Worm (Caenorhabditis elegans) whole organism, young adult: ENCODE data around the gene F54D5.4.

Experiments
- B0019.2 ChIP-seq: fragments of 200-800 bp; sonication (Bioruptor generic); conservative IDR thresholded peaks from 2 replicates; pipeline ENCODE4 v1.3.6; 2022; ENCODE audit warnings: missing genetic modification reagents, missing genetic modification characterization, missing compliant biosample characterization
- B0035.1 ChIP-seq: sonication (generic microtip); optimal IDR thresholded peaks from 2 replicates; lab custom pipeline; 2016; ENCODE audit warnings: missing genetic modification characterization, mild to moderate bottlenecking, missing compliant biosample characterization, missing genotype, missing genetic modification reagents
- C17E4.6 ChIP-seq: fragments of 200-800 bp; sonication (Bioruptor generic); IDR thresholded peaks from 2 replicates; pipeline ENCODE4 v1.3.6; 2022; ENCODE audit warnings: missing genetic modification reagents, missing genetic modification characterization, missing compliant biosample characterization
- D2030.7 ChIP-seq: fragments of 200-800 bp; sonication (Bioruptor generic); IDR thresholded peaks from 2 replicates; pipeline ENCODE4 v1.3.6; 2022; ENCODE audit warnings: missing genetic modification reagents, missing genetic modification characterization, missing compliant biosample characterization
- F33H1.4 ChIP-seq: fragments of 200-800 bp; sonication (Bioruptor generic); IDR thresholded peaks from 2 replicates; pipeline ENCODE4 v1.3.6; 2022; ENCODE audit warnings: missing genetic modification reagents, missing genetic modification characterization, missing compliant biosample characterization
- F39B2.1 ChIP-seq: fragments of 200-800 bp; sonication (Bioruptor generic); IDR thresholded peaks from 2 replicates; pipeline ENCODE4 v1.3.6; 2022; ENCODE audit warnings: missing genetic modification reagents, missing genetic modification characterization, missing compliant biosample characterization
- F49E8.2 ChIP-seq: sonication (generic microtip); optimal IDR thresholded peaks from 3 replicates; lab custom pipeline; 2017; ENCODE audit warnings: missing genetic modification characterization, mild to moderate bottlenecking, missing compliant biosample characterization, antibody characterized with exemption, moderate library complexity; ENCODE audit not compliant: insufficient read depth
- F57C9.4 ChIP-seq: sonication (generic microtip); optimal IDR thresholded peaks from 2 replicates; lab custom pipeline; 2017; ENCODE audit warnings: mild to moderate bottlenecking, missing genetic modification characterization, missing compliant biosample characterization
- T07F8.4 ChIP-seq: sonication (generic microtip); optimal IDR thresholded peaks from 2 replicates; lab custom pipeline; 2016; ENCODE audit warnings: mild to moderate bottlenecking, missing genetic modification characterization, moderate library complexity, missing compliant biosample characterization
- T26A5.8 ChIP-seq: sonication (generic microtip); optimal IDR thresholded peaks from 2 replicates; lab custom pipeline; 2016; ENCODE audit warnings: missing genetic modification characterization, missing compliant biosample characterization
- Y53F4B.3 ChIP-seq: fragments of 200-800 bp; sonication (Bioruptor generic); IDR thresholded peaks from 2 replicates; pipeline ENCODE4 v1.3.6; 2022; ENCODE audit warnings: missing genetic modification reagents, missing genetic modification characterization, missing compliant biosample characterization
- Y67H2A.10 ChIP-seq: fragments of 200-800 bp; sonication (Bioruptor generic); conservative IDR thresholded peaks from 2 replicates; pipeline ENCODE4 v1.3.6; 2022; ENCODE audit warnings: missing genetic modification reagents, missing genetic modification characterization, missing compliant biosample characterization
- Y79H2A.3 ChIP-seq: fragments of 200-800 bp; sonication (Bioruptor generic); conservative IDR thresholded peaks from 2 replicates; pipeline ENCODE4 v1.3.6; 2022; ENCODE audit warnings: missing genetic modification reagents, missing genetic modification characterization, missing compliant biosample characterization
- ZK185.1 ChIP-seq: sonication (generic microtip); optimal IDR thresholded peaks from 2 replicates; lab custom pipeline; 2016; ENCODE audit warnings: mild to moderate bottlenecking, missing genetic modification characterization, missing compliant biosample characterization; ENCODE audit not compliant: poor library complexity, severe bottlenecking
- akir-1 ChIP-seq: fragments of 200-800 bp; sonication (Bioruptor generic); optimal IDR thresholded peaks from 2 replicates; lab custom pipeline; 2018; ENCODE audit warnings: mild to moderate bottlenecking, missing genetic modification characterization, moderate library complexity, missing compliant biosample characterization
- ama-1 ChIP-seq, 3 experiments: fragments of 150-350 bp in 1 of 3; sonication (generic microtip) in 2 of 3; optimal IDR thresholded peaks; 2 replicates each; lab custom pipeline; 2014 to 2018; ENCODE audit warnings: missing biosample characterization in 2 of 3, missing genetic modification characterization in 2 of 3, missing genetic modification reagents in 2 of 3
- attf-5 ChIP-seq: fragments of 200-800 bp; sonication (Bioruptor generic); optimal IDR thresholded peaks from 2 replicates; lab custom pipeline; 2018; ENCODE audit warnings: mild to moderate bottlenecking, missing genetic modification characterization, missing compliant biosample characterization
- attf-6 ChIP-seq: fragments of 200-800 bp; sonication (Bioruptor generic); IDR thresholded peaks from 2 replicates; pipeline ENCODE4 v1.3.6; 2022; ENCODE audit warnings: missing genetic modification reagents, missing genetic modification characterization, missing compliant biosample characterization
- ccch-3 ChIP-seq: fragments of 200-800 bp; sonication (Bioruptor generic); optimal IDR thresholded peaks from 2 replicates; lab custom pipeline; 2018; ENCODE audit warnings: mild to moderate bottlenecking, missing genetic modification characterization, missing compliant biosample characterization
- cebp-1 ChIP-seq, 2 experiments: fragments of 200-800 bp in 1 of 2; sonication (Bioruptor generic) in 1 of 2; sonication (generic microtip) in 1 of 2; IDR thresholded peaks in 1 of 2; optimal IDR thresholded peaks in 1 of 2; 2 replicates each; pipeline versions ENCODE4 v1.3.6 to Lab custom; 2017 to 2022; ENCODE audit warnings: missing compliant biosample characterization in 2 of 2, missing genetic modification characterization in 2 of 2, mild to moderate bottlenecking in 1 of 2, missing genetic modification reagents in 1 of 2, moderate library complexity in 1 of 2
- ceh-100 ChIP-seq: fragments of 200-800 bp; sonication (Bioruptor generic); IDR thresholded peaks from 2 replicates; pipeline ENCODE4 v1.3.6; 2022; ENCODE audit warnings: missing genetic modification reagents, missing genetic modification characterization, missing compliant biosample characterization
- ceh-40 ChIP-seq: fragments of 200-800 bp; sonication (Bioruptor generic); IDR thresholded peaks from 2 replicates; pipeline ENCODE4 v1.3.6; 2022; ENCODE audit warnings: missing genetic modification characterization, missing compliant biosample characterization
- ceh-58 ChIP-seq: fragments of 200-800 bp; sonication (Bioruptor generic); IDR thresholded peaks from 2 replicates; pipeline ENCODE4 v1.3.6; 2022; ENCODE audit warnings: missing genetic modification characterization, missing compliant biosample characterization
- ceh-91 ChIP-seq: fragments of 200-800 bp; sonication (Bioruptor generic); IDR thresholded peaks from 2 replicates; pipeline ENCODE4 v1.3.6; 2022; ENCODE audit warnings: missing genetic modification reagents, missing genetic modification characterization, missing compliant biosample characterization
- die-1 ChIP-seq: sonication (generic microtip); optimal IDR thresholded peaks from 2 replicates; lab custom pipeline; 2016; ENCODE audit warnings: missing genotype, mild to moderate bottlenecking, missing genetic modification characterization, missing compliant biosample characterization
- efl-1 ChIP-seq: fragments of 150-350 bp; optimal IDR thresholded peaks from 2 replicates; lab custom pipeline; 2014; ENCODE audit warnings: missing biosample characterization, missing genetic modification reagents, missing genetic modification characterization
- ekl-4 ChIP-seq: fragments of 200-800 bp; sonication (Bioruptor generic); IDR thresholded peaks from 2 replicates; pipeline ENCODE4 v1.3.6; 2022; ENCODE audit warnings: missing genetic modification reagents, missing genetic modification characterization, missing compliant biosample characterization
- him-1 ChIP-seq: sonication (generic microtip); optimal IDR thresholded peaks from 2 replicates; lab custom pipeline; 2016; ENCODE audit warnings: missing genotype, missing genetic modification reagents, missing genetic modification characterization, missing compliant biosample characterization
- hmg-20 ChIP-seq: fragments of 200-800 bp; sonication (Bioruptor generic); IDR thresholded peaks from 2 replicates; pipeline ENCODE4 v1.3.6; 2022; ENCODE audit warnings: missing genetic modification reagents, missing genetic modification characterization, missing compliant biosample characterization
- hrde-1 ChIP-seq: sonication (generic microtip); optimal IDR thresholded peaks from 2 replicates; lab custom pipeline; 2016; ENCODE audit warnings: missing genetic modification characterization, mild to moderate bottlenecking, missing compliant biosample characterization, moderate library complexity, missing genotype, missing genetic modification reagents, borderline replicate concordance
- hsf-1 ChIP-seq: fragments of 200-800 bp; sonication (Bioruptor generic); IDR thresholded peaks from 2 replicates; pipeline ENCODE4 v1.3.6; 2022; ENCODE audit warnings: missing genetic modification reagents, missing genetic modification characterization, missing compliant biosample characterization
- lin-35 ChIP-seq, 3 experiments: fragments of 150-350 bp in 2 of 3; sonication (generic microtip) in 1 of 3; optimal IDR thresholded peaks; 2 replicates each; lab custom pipeline; 2014 to 2018; ENCODE audit warnings: missing biosample characterization in 3 of 3, missing genetic modification characterization in 3 of 3, missing genetic modification reagents in 3 of 3
- lin-54 ChIP-seq: fragments of 200-800 bp; sonication (Bioruptor generic); optimal IDR thresholded peaks from 2 replicates; lab custom pipeline; 2018; ENCODE audit warnings: mild to moderate bottlenecking, missing genetic modification characterization, missing compliant biosample characterization
- madf-10 ChIP-seq: sonication (generic microtip); optimal IDR thresholded peaks from 2 replicates; lab custom pipeline; 2016; ENCODE audit warnings: mild to moderate bottlenecking, missing genetic modification characterization, missing compliant biosample characterization
- madf-3 ChIP-seq: fragments of 200-800 bp; sonication (Bioruptor generic); IDR thresholded peaks from 2 replicates; pipeline ENCODE4 v1.3.6; 2022; ENCODE audit warnings: missing genetic modification reagents, missing genetic modification characterization, missing compliant biosample characterization
- madf-6 ChIP-seq: fragments of 200-800 bp; sonication (Bioruptor generic); IDR thresholded peaks from 2 replicates; pipeline ENCODE4 v1.3.6; 2022; ENCODE audit warnings: missing genetic modification reagents, missing genetic modification characterization, missing compliant biosample characterization
- mcd-1 ChIP-seq: fragments of 200-800 bp; sonication (Bioruptor generic); IDR thresholded peaks from 2 replicates; pipeline ENCODE4 v1.3.6; 2022; ENCODE audit warnings: missing genetic modification reagents, missing genetic modification characterization, missing compliant biosample characterization
- mes-4 ChIP-seq: sonication (generic microtip); optimal IDR thresholded peaks from 2 replicates; lab custom pipeline; 2016; ENCODE audit warnings: missing genotype, missing genetic modification characterization, missing compliant biosample characterization
- mxl-1 ChIP-seq: sonication (generic microtip); optimal IDR thresholded peaks from 2 replicates; lab custom pipeline; 2016; ENCODE audit warnings: missing genetic modification characterization, missing compliant biosample characterization
- nfya-2 ChIP-seq: fragments of 200-800 bp; sonication (Bioruptor generic); IDR thresholded peaks from 2 replicates; pipeline ENCODE4 v1.3.6; 2022; ENCODE audit warnings: missing genetic modification reagents, missing genetic modification characterization, missing compliant biosample characterization
- nhr-80 ChIP-seq: sonication (generic microtip); optimal IDR thresholded peaks from 2 replicates; lab custom pipeline; 2016; ENCODE audit warnings: missing genetic modification characterization, missing compliant biosample characterization
- sdz-38 ChIP-seq: sonication (generic microtip); optimal IDR thresholded peaks from 2 replicates; lab custom pipeline; 2016; ENCODE audit warnings: missing genotype, missing genetic modification characterization, missing compliant biosample characterization
- snpc-1.3 ChIP-seq: sonication (generic microtip); optimal IDR thresholded peaks from 2 replicates; lab custom pipeline; 2017; ENCODE audit warnings: missing genetic modification characterization, mild to moderate bottlenecking, missing compliant biosample characterization, antibody characterized with exemption, moderate library complexity, missing genotype, missing genetic modification reagents; ENCODE audit not compliant: insufficient read depth
- tbp1 ChIP-seq: fragments of 200-800 bp; sonication (Bioruptor generic); optimal IDR thresholded peaks from 2 replicates; lab custom pipeline; 2018; ENCODE audit warnings: mild to moderate bottlenecking, missing genetic modification characterization, missing compliant biosample characterization
- ztf-18 ChIP-seq: sonication (generic microtip); optimal IDR thresholded peaks from 2 replicates; lab custom pipeline; 2016; ENCODE audit warnings: missing genotype, mild to moderate bottlenecking, missing genetic modification characterization, missing compliant biosample characterization
- ztf-26 ChIP-seq: sonication (generic microtip); optimal IDR thresholded peaks from 2 replicates; lab custom pipeline; 2017; ENCODE audit warnings: missing genetic modification characterization, missing compliant biosample characterization

The F54D5.4 gene

ce11 chrII:11596157-11596740, 26.6 kb downstream of the F54D5.4 start (continued):
- TF ChIP-seq ztf-18 (tag; lab: Kevin White, UChicago) (peak; percentile 32), nfya-2 (GFP tag; lab: Robert Waterston, UW) (no peak), B0019.2 (no peak), lin-54 (GFP tag; lab: Kevin White, UChicago) (peak; percentile 69), mes-4 (tag; lab: Kevin White, UChicago) (no peak), madf-6 (GFP tag; lab: Robert Waterston, UW) (peak; percentile 96), attf-6 (peak; percentile 44; the same call in 1 of the 2 replicates), Y53F4B.3 (GFP tag; lab: Robert Waterston, UW) (no peak), Y79H2A.3 (GFP tag; lab: Robert Waterston, UW) (0 out of 2 replicates have a peak, but pooled peaks have one; percentile 59), mcd-1 (GFP tag; lab: Robert Waterston, UW) (peak; percentile 57; the same call in 1 of the 2 replicates), ekl-4 (GFP tag; lab: Robert Waterston, UW) (peak; percentile 76), C17E4.6 (GFP tag; lab: Robert Waterston, UW) (no peak), T26A5.8 (tag; lab: Kevin White, UChicago) (no peak), ztf-26 (tag; lab: Kevin White, UChicago) (no peak), ZK185.1 (tag; lab: Kevin White, UChicago) (no peak), cebp-1 (GFP tag; IDR thresholded peaks at IDR 0.05; lab: Robert Waterston, UW) (no peak), cebp-1 (tag; optimal IDR thresholded peaks at IDR 0.05; lab: Kevin White, UChicago) (peak; percentile 28), ccch-3 (GFP tag; lab: Kevin White, UChicago) (no peak), F49E8.2 (peak; percentile 75), D2030.7 (GFP tag; lab: Robert Waterston, UW) (peak; percentile 76), lin-35 (GFP tag; optimal IDR thresholded peaks at IDR 0.05; lab: Kevin White, UChicago) (peak in 1 of 3 experiments; percentile 9), T07F8.4 (tag; lab: Kevin White, UChicago) (no peak), F57C9.4 (tag; lab: Kevin White, UChicago) (no peak), snpc-1.3 (tag; lab: Kevin White, UChicago) (peak; percentile 7), ceh-100 (GFP tag; lab: Robert Waterston, UW) (peak; percentile 52; the same call in 1 of the 2 replicates), ceh-91 (peak; percentile 21; the same call in 1 of the 2 replicates), efl-1 (GFP tag; lab: Kevin White, UChicago) (peak; percentile 82), attf-5 (GFP tag; lab: Kevin White, UChicago) (no peak), die-1 (tag; lab: Kevin White, UChicago) (peak; percentile 11), Y67H2A.10 (GFP tag; lab: Robert Waterston, UW) (no peak), F33H1.4 (peak; percentile 83), madf-10 (tag; lab: Kevin White, UChicago) (no peak), nhr-80 (tag; lab: Kevin White, UChicago) (peak; percentile 49), hrde-1 (tag; lab: Kevin White, UChicago) (peak; percentile 62), hmg-20 (GFP tag; lab: Robert Waterston, UW) (peak; percentile 54; the same call in 1 of the 2 replicates), tbp1 (GFP tag; lab: Kevin White, UChicago) (peak; percentile 11), mxl-1 (tag; lab: Kevin White, UChicago) (no peak), akir-1 (GFP tag; lab: Kevin White, UChicago) (no peak), hsf-1 (GFP tag; lab: Robert Waterston, UW) (peak; percentile 92), ceh-58 (GFP tag; lab: Robert Waterston, UW) (no peak), him-1 (tag; lab: Kevin White, UChicago) (peak; percentile 26), F39B2.1 (no peak), ceh-40 (no peak), ama-1 (optimal IDR thresholded peaks at IDR 0.05; lab: Kevin White, UChicago) (no peak), ama-1 (GFP tag; optimal IDR thresholded peaks at IDR 0.05; lab: Kevin White, UChicago) (peak in 1 of 2 experiments; percentile 22), madf-3 (GFP tag; lab: Robert Waterston, UW) (no peak), sdz-38 (tag; lab: Kevin White, UChicago) (no peak), B0035.1 (tag; lab: Kevin White, UChicago) (no peak)
